Fruit fly (Drosophila melanogaster) whole organism, pupa: Measurements from ENCODE around the gene CG32284.

Source experiments
- CG17806 ChIP-seq: fragments of 200-800 bp; sonication (Bioruptor generic); optimal IDR thresholded peaks from 2 replicates; lab custom pipeline; 2018; ENCODE audit warnings: missing biosample characterization, mild to moderate bottlenecking, missing genetic modification characterization, moderate library complexity
- CG4496 ChIP-seq: fragments of 200-800 bp; sonication (Bioruptor generic); IDR thresholded peaks from 3 replicates; pipeline ENCODE4 v1.3.6; 2022; ENCODE audit warnings: missing biosample characterization, missing genetic modification characterization
- EcR ChIP-seq: fragments of 200-800 bp; sonication (Bioruptor generic); optimal IDR thresholded peaks from 3 replicates; lab custom pipeline; 2019; ENCODE audit warnings: missing biosample characterization, missing genetic modification characterization, mild to moderate bottlenecking, moderate library complexity, missing genetic modification reagents
- Ets98B ChIP-seq: fragments of 200-800 bp; sonication (Bioruptor generic); IDR thresholded peaks from 2 replicates; pipeline ENCODE4 v1.3.6; 2022; ENCODE audit warnings: missing biosample characterization, missing genetic modification characterization
- Pif1B ChIP-seq: fragments of 200-800 bp; sonication (Bioruptor generic); optimal IDR thresholded peaks from 3 replicates; lab custom pipeline; 2016; ENCODE audit warnings: missing biosample characterization, missing genetic modification characterization
- fd96Ca ChIP-seq: fragments of 200-800 bp; sonication (Bioruptor generic); IDR thresholded peaks from 3 replicates; pipeline ENCODE4 v1.3.6; 2022; ENCODE audit warnings: missing biosample characterization, missing genetic modification characterization

DNA sequence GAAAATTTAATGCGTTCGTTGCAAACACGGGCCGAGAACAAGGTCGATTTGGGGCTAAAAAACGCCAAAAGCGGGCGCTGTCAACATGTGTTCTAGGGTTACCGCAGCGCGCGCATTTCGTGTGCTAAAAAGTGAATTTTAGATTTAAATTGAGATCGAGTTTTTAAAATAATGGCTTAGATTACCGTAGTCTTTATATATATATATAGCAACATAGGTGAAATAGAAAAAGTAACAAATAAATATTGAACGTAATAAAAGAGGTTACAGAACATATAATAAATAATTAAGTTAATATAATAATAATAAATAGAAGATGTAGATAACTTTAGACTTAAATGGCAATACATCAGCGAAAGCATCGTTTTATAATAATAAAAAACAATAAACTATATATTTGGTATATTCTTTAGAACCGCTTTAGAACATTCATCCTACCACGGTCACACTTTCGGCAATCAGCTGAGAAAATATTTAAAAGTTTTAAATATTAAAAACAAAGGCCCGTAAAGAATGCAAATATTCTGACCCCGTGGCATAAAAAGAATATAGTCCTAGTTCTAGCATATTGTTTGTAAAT is 43.0 kb upstream of the CG32284 start, which contains the start of the genes CG11537 and Alg2:
- TF ChIP-seq CG4496 (GFP tag; lab: Robert Waterston, UW): peak; percentile 32; the same call in 1 of the 3 replicates
- TF ChIP-seq fd96Ca (GFP tag; lab: Robert Waterston, UW): no peak
- TF ChIP-seq Ets98B (GFP tag; lab: Robert Waterston, UW): peak; percentile 25; the same call in 1 of the 2 replicates
- TF ChIP-seq Pif1B: no peak
- TF ChIP-seq CG17806 (tag; lab: Kevin White, UChicago): no peak
- no peak for TF ChIP-seq EcR (GFP tag; lab: Kevin White, UChicago)
